Worm (Caenorhabditis elegans) whole organism, L1 larva: ENCODE measurements around the gene ugt-1.
A peak's percentile ranks its signal among the peaks of the same experiment; 100 is the strongest.

Source experiments
- C16A3.4 ChIP-seq: fragments of 150-350 bp; optimal IDR thresholded peaks from 2 replicates; lab custom pipeline; 2014; ENCODE audit warnings: missing biosample characterization, missing genetic modification characterization
- aha-1 ChIP-seq: fragments of 150-350 bp; optimal IDR thresholded peaks from 2 replicates; lab custom pipeline; 2014; ENCODE audit warnings: missing biosample characterization, missing genetic modification characterization
- blmp-1 ChIP-seq: fragments of 150-350 bp; optimal IDR thresholded peaks from 2 replicates; lab custom pipeline; 2014; ENCODE audit warnings: missing biosample characterization, missing genetic modification characterization
- ceh-88 ChIP-seq: fragments of 200-800 bp; sonication (Bioruptor generic); IDR thresholded peaks from 2 replicates; pipeline ENCODE4 v1.3.6; 2022; ENCODE audit warnings: missing genetic modification characterization, missing compliant biosample characterization
- dsc-1 ChIP-seq: sonication (generic microtip); optimal IDR thresholded peaks from 2 replicates; lab custom pipeline; 2016; ENCODE audit warnings: mild to moderate bottlenecking, missing genetic modification characterization, missing compliant biosample characterization
- efl-1 ChIP-seq, 4 experiments: fragments of 150-350 bp; optimal IDR thresholded peaks in 3 of 4; peaks in 1 of 4; 1 replicate in 1 of 4; 2 replicates in 3 of 4; lab custom pipeline; 2014; ENCODE audit warnings: missing biosample characterization in 2 of 4, missing genetic modification characterization in 2 of 4, missing genetic modification reagents in 2 of 4
- egl-27 ChIP-seq, 2 experiments: fragments of 150-350 bp in 1 of 2; sonication (generic microtip); optimal IDR thresholded peaks; 3 replicates each; lab custom pipeline; 2017 to 2018; ENCODE audit warnings: missing biosample characterization in 2 of 2, missing genetic modification characterization in 2 of 2, missing genetic modification reagents in 2 of 2
- elt-3 ChIP-seq, 6 experiments: fragments of 150-350 bp in 1 of 6; sonication (generic microtip); optimal IDR thresholded peaks; 2 replicates each; lab custom pipeline; 2017 to 2018; ENCODE audit warnings: missing biosample characterization in 6 of 6, missing genetic modification characterization in 6 of 6, inconsistent platforms in 1 of 6
- fkh-10 ChIP-seq: sonication (generic microtip); optimal IDR thresholded peaks from 2 replicates; lab custom pipeline; 2017; ENCODE audit warnings: missing biosample characterization, missing genetic modification reagents, missing genetic modification characterization
- fkh-4 ChIP-seq: sonication (generic microtip); optimal IDR thresholded peaks from 2 replicates; lab custom pipeline; 2016; ENCODE audit warnings: missing compliant biosample characterization, missing genetic modification characterization, borderline replicate concordance
- fos-1 ChIP-seq: fragments of 150-350 bp; optimal IDR thresholded peaks from 2 replicates; lab custom pipeline; 2014; ENCODE audit warnings: missing biosample characterization, missing genetic modification characterization
- hlh-4 ChIP-seq: sonication (generic microtip); optimal IDR thresholded peaks from 2 replicates; lab custom pipeline; 2016; ENCODE audit warnings: mild to moderate bottlenecking, missing genetic modification characterization, missing compliant biosample characterization
- isw-1 ChIP-seq: fragments of 200-800 bp; sonication (Bioruptor generic); IDR thresholded peaks from 2 replicates; pipeline ENCODE4 v1.3.6; 2022; ENCODE audit warnings: missing genetic modification characterization, missing compliant biosample characterization
- jun-1 ChIP-seq: fragments of 150-350 bp; optimal IDR thresholded peaks from 2 replicates; lab custom pipeline; 2014; ENCODE audit warnings: missing biosample characterization, missing genetic modification reagents, missing genetic modification characterization
- lin-14 ChIP-seq: fragments of 200-800 bp; sonication (Bioruptor generic); optimal IDR thresholded peaks from 2 replicates; lab custom pipeline; 2018; ENCODE audit warnings: mild to moderate bottlenecking, missing genetic modification characterization, moderate library complexity, missing compliant biosample characterization
- lin-15B ChIP-seq: fragments of 150-350 bp; sonication (generic microtip); optimal IDR thresholded peaks from 3 replicates; lab custom pipeline; 2014; ENCODE audit warnings: missing biosample characterization, missing genetic modification characterization
- lin-39 ChIP-seq: fragments of 150-350 bp; optimal IDR thresholded peaks from 2 replicates; lab custom pipeline; 2014; ENCODE audit warnings: missing biosample characterization, missing genetic modification reagents, missing genetic modification characterization
- lir-3 ChIP-seq: sonication (generic microtip); optimal IDR thresholded peaks from 2 replicates; lab custom pipeline; 2016; ENCODE audit warnings: mild to moderate bottlenecking, missing genetic modification characterization, moderate library complexity, missing compliant biosample characterization; ENCODE audit not compliant: poor library complexity
- lsy-2 ChIP-seq, 2 experiments: fragments of 150-350 bp; optimal IDR thresholded peaks; 2 replicates each; lab custom pipeline; 2014; ENCODE audit warnings: missing biosample characterization in 2 of 2, missing genetic modification characterization in 2 of 2
- mef-2 ChIP-seq: fragments of 150-350 bp; optimal IDR thresholded peaks from 2 replicates; lab custom pipeline; 2014; ENCODE audit warnings: missing biosample characterization, missing genetic modification characterization
- nhr-20 ChIP-seq: sonication (generic microtip); optimal IDR thresholded peaks from 2 replicates; lab custom pipeline; 2016; ENCODE audit warnings: mild to moderate bottlenecking, missing genetic modification characterization, missing compliant biosample characterization
- nhr-237 ChIP-seq: fragments of 150-350 bp; optimal IDR thresholded peaks from 2 replicates; lab custom pipeline; 2014; ENCODE audit warnings: missing biosample characterization, missing genetic modification characterization
- nhr-28 ChIP-seq: fragments of 150-350 bp; optimal IDR thresholded peaks from 2 replicates; lab custom pipeline; 2014; ENCODE audit warnings: missing biosample characterization, missing genetic modification characterization
- nhr-71 ChIP-seq: sonication (generic microtip); optimal IDR thresholded peaks from 2 replicates; lab custom pipeline; 2016; ENCODE audit warnings: mild to moderate bottlenecking, missing genetic modification characterization, moderate library complexity, missing compliant biosample characterization
- nhr-77 ChIP-seq: fragments of 150-350 bp; optimal IDR thresholded peaks from 2 replicates; lab custom pipeline; 2014; ENCODE audit warnings: missing biosample characterization, missing genetic modification characterization
- nhr-85 ChIP-seq: sonication (generic microtip); peaks from one replicate; lab custom pipeline; 2016; ENCODE audit warnings: missing genetic modification characterization, inconsistent platforms, missing compliant biosample characterization
- nhr-90 ChIP-seq: sonication (generic microtip); optimal IDR thresholded peaks from 2 replicates; lab custom pipeline; 2016; ENCODE audit warnings: mild to moderate bottlenecking, missing genetic modification characterization, missing compliant biosample characterization; ENCODE audit not compliant: poor library complexity
- pag-3 ChIP-seq: sonication (generic microtip); optimal IDR thresholded peaks from 2 replicates; lab custom pipeline; 2017; ENCODE audit warnings: missing genetic modification characterization, mild to moderate bottlenecking, missing compliant biosample characterization, antibody characterized with exemption, borderline replicate concordance; ENCODE audit not compliant: insufficient read depth
- pax-3 ChIP-seq: fragments of 200-800 bp; sonication (Bioruptor generic); optimal IDR thresholded peaks from 2 replicates; lab custom pipeline; 2018; ENCODE audit warnings: mild to moderate bottlenecking, missing genetic modification characterization, moderate library complexity, missing compliant biosample characterization
- rnt-1 ChIP-seq: sonication (generic microtip); optimal IDR thresholded peaks from 2 replicates; lab custom pipeline; 2016; ENCODE audit warnings: mild to moderate bottlenecking, missing genetic modification characterization, moderate library complexity, missing compliant biosample characterization
- skn-1 ChIP-seq: fragments of 150-350 bp; optimal IDR thresholded peaks from 2 replicates; lab custom pipeline; 2014; ENCODE audit warnings: missing biosample characterization, missing genetic modification characterization
- snu-23 ChIP-seq: sonication (generic microtip); optimal IDR thresholded peaks from 2 replicates; lab custom pipeline; 2016; ENCODE audit warnings: missing genetic modification characterization, missing compliant biosample characterization
- sox-4 ChIP-seq: sonication (generic microtip); optimal IDR thresholded peaks from 2 replicates; lab custom pipeline; 2016; ENCODE audit warnings: missing genetic modification characterization, missing compliant biosample characterization
- sptf-1 ChIP-seq: fragments of 150-350 bp; optimal IDR thresholded peaks from 2 replicates; lab custom pipeline; 2014; ENCODE audit warnings: missing biosample characterization, missing genetic modification characterization
- sup-37 ChIP-seq: fragments of 200-800 bp; sonication (Bioruptor generic); optimal IDR thresholded peaks from 2 replicates; lab custom pipeline; 2018; ENCODE audit warnings: mild to moderate bottlenecking, missing genetic modification characterization, missing compliant biosample characterization
- swsn-7 ChIP-seq: sonication (generic microtip); optimal IDR thresholded peaks from 2 replicates; lab custom pipeline; 2016; ENCODE audit warnings: missing genetic modification characterization, missing compliant biosample characterization
- tbx-2 ChIP-seq: sonication (generic microtip); optimal IDR thresholded peaks from 2 replicates; lab custom pipeline; 2016; ENCODE audit warnings: missing genetic modification characterization, missing compliant biosample characterization
- unc-30 ChIP-seq: sonication (generic microtip); optimal IDR thresholded peaks from 2 replicates; lab custom pipeline; 2017; ENCODE audit warnings: missing biosample characterization, missing genetic modification characterization
- unc-86 ChIP-seq: sonication (generic microtip); optimal IDR thresholded peaks from 2 replicates; lab custom pipeline; 2016; ENCODE audit warnings: missing genetic modification characterization, missing compliant biosample characterization
- unc-98 ChIP-seq: fragments of 200-800 bp; sonication (Bioruptor generic); IDR thresholded peaks from 2 replicates; pipeline ENCODE4 v1.3.6; 2022; ENCODE audit warnings: missing genetic modification characterization, missing compliant biosample characterization
- vab-15 ChIP-seq: sonication (generic microtip); optimal IDR thresholded peaks from 2 replicates; lab custom pipeline; 2017; ENCODE audit warnings: missing genotype, mild to moderate bottlenecking, missing genetic modification characterization, missing compliant biosample characterization
- xbp-1 ChIP-seq: sonication (generic microtip); optimal IDR thresholded peaks from 2 replicates; lab custom pipeline; 2016; ENCODE audit warnings: missing genetic modification characterization, missing compliant biosample characterization
- zip-4 ChIP-seq: fragments of 200-800 bp; sonication (Bioruptor generic); optimal IDR thresholded peaks from 2 replicates; lab custom pipeline; 2018; ENCODE audit warnings: mild to moderate bottlenecking, missing genetic modification characterization, moderate library complexity, missing compliant biosample characterization
- ztf-11 ChIP-seq, 2 experiments: sonication (generic microtip); optimal IDR thresholded peaks; 2 replicates each; lab custom pipeline; 2016 to 2017; ENCODE audit warnings: missing genetic modification characterization in 2 of 2, missing biosample characterization in 1 of 2, missing compliant biosample characterization in 1 of 2
- ztf-4 ChIP-seq: fragments of 150-350 bp; optimal IDR thresholded peaks from 2 replicates; lab custom pipeline; 2014; ENCODE audit warnings: missing biosample characterization, missing genetic modification characterization

ugt-1 gene

ce11 chrV:10395173-10395766, at the start of gene ugt-1, which contains the start of gene col-151:
ugt-1 (plus strand) TSS chrV:10395663.
col-151 (minus strand) TSS chrV:10395223.
- no peak for TF ChIP-seq fkh-10 (GFP tag; lab: Kevin White, UChicago)
- TF ChIP-seq unc-30, result no peak
- no peak for TF ChIP-seq skn-1 (tag; lab: Kevin White, UChicago)
- no peak for TF ChIP-seq nhr-237 (tag; lab: Kevin White, UChicago)
- no peak for TF ChIP-seq nhr-71 (tag; lab: Kevin White, UChicago)
- TF ChIP-seq elt-3 (tag; optimal IDR thresholded peaks at IDR 0.05; lab: Kevin White, UChicago), result no peak
- TF ChIP-seq, all 84 proteins: peak for 0

- TF ChIP-seq lir-3 (tag; lab: Kevin White, UChicago), result no peak
- no peak for TF ChIP-seq sup-37 (GFP tag; lab: Kevin White, UChicago)
- TF ChIP-seq efl-1 (optimal IDR thresholded peaks at IDR 0.05; lab: Kevin White, UChicago), result no peak
- peak in 1 of 2 experiments; percentile 33 for TF ChIP-seq efl-1 (GFP tag; optimal IDR thresholded peaks at IDR 0.05 in 1 of 2; lab: Kevin White, UChicago)
- no peak for TF ChIP-seq ztf-4
- no peak for TF ChIP-seq lin-14 (GFP tag; lab: Kevin White, UChicago)
Observed at ce11 chrV:10350054-10350453, 45.4 kb upstream of the ugt-1 start, which contains the start of gene K07C5.9. K07C5.9 (minus strand) TSS chrV:10350154.

ce11 chrV:10352928-10353427, 42.5 kb upstream of the ugt-1 start, which contains the start of gene nol-56:
nol-56 (minus strand) TSS chrV:10352978.
- TF ChIP-seq fos-1 (peak; percentile 44), tbx-2 (tag; lab: Kevin White, UChicago) (peak; percentile 89), vab-15 (tag; lab: Kevin White, UChicago) (no peak), dsc-1 (tag; lab: Kevin White, UChicago) (peak; percentile 88), aha-1 (tag; lab: Kevin White, UChicago) (no peak), lsy-2 (tag; optimal IDR thresholded peaks at IDR 0.05; lab: Kevin White, UChicago) (peak; percentile 87 to 93), rnt-1 (tag; lab: Kevin White, UChicago) (peak; percentile 95), nhr-28 (tag; lab: Kevin White, UChicago) (no peak), swsn-7 (tag; lab: Kevin White, UChicago) (peak; percentile 92), egl-27 (tag; optimal IDR thresholded peaks at IDR 0.05; lab: Kevin White, UChicago) (no peak), pag-3 (tag; lab: Kevin White, UChicago) (no peak), jun-1 (tag; lab: Kevin White, UChicago) (peak; percentile 51), pax-3 (tag; lab: Kevin White, UChicago) (peak; percentile 49), xbp-1 (peak; percentile 92), lin-39 (tag; lab: Kevin White, UChicago) (peak; percentile 51), lin-15B (tag; lab: Kevin White, UChicago) (peak; percentile 81), fkh-10 (GFP tag; lab: Kevin White, UChicago) (no peak), nhr-71 (tag; lab: Kevin White, UChicago) (peak; percentile 93), mef-2 (no peak), blmp-1 (tag; lab: Kevin White, UChicago) (peak; percentile 85), isw-1 (GFP tag; lab: Robert Waterston, UW) (peak; percentile 82), unc-30 (no peak), snu-23 (peak; percentile 92), ceh-88 (no peak; the same call in 1 of the 2 replicates), lir-3 (tag; lab: Kevin White, UChicago) (peak; percentile 88), nhr-85 (tag; lab: Kevin White, UChicago) (peak; percentile 87), nhr-20 (tag; lab: Kevin White, UChicago) (peak; percentile 91), hlh-4 (tag; lab: Kevin White, UChicago) (no peak), unc-98 (GFP tag; lab: Robert Waterston, UW) (no peak), C16A3.4 (tag; lab: Kevin White, UChicago) (peak; percentile 87), unc-86 (tag; lab: Kevin White, UChicago) (peak; percentile 77), nhr-90 (tag; lab: Kevin White, UChicago) (peak; percentile 90), nhr-77 (tag; lab: Kevin White, UChicago) (peak; percentile 37), lin-14 (GFP tag; lab: Kevin White, UChicago) (peak; percentile 87), sox-4 (peak; percentile 85), ztf-11 (tag; optimal IDR thresholded peaks at IDR 0.05; lab: Kevin White, UChicago) (peak in 1 of 2 experiments; percentile 86), zip-4 (GFP tag; lab: Kevin White, UChicago) (peak; percentile 47), efl-1 (optimal IDR thresholded peaks at IDR 0.05; lab: Kevin White, UChicago) (peak; percentile 87 to 90), efl-1 (GFP tag; optimal IDR thresholded peaks at IDR 0.05 in 1 of 2; lab: Kevin White, UChicago) (peak; percentile 84 to 98), fkh-4 (tag; lab: Kevin White, UChicago) (peak; percentile 43), sptf-1 (tag; lab: Kevin White, UChicago) (no peak)
